Worm (Caenorhabditis elegans) whole organism, late embryonic: ENCODE data around the gene F54B11.11.
A peak's percentile ranks its signal among the peaks of the same experiment; 100 is the strongest.

Experiments
- C08G9.2 ChIP-seq: sonication (generic microtip); optimal IDR thresholded peaks from 2 replicates; lab custom pipeline; 2016; ENCODE audit warnings: mild to moderate bottlenecking, missing genetic modification characterization, moderate library complexity, missing compliant biosample characterization
- C38D4.7 ChIP-seq: fragments of 200-800 bp; sonication (Bioruptor generic); optimal IDR thresholded peaks from 2 replicates; lab custom pipeline; 2018; ENCODE audit warnings: mild to moderate bottlenecking, missing genetic modification characterization, moderate library complexity, missing compliant biosample characterization
- F13H6.1 ChIP-seq: sonication (generic microtip); optimal IDR thresholded peaks from 2 replicates; lab custom pipeline; 2016; ENCODE audit warnings: missing genetic modification characterization, missing compliant biosample characterization
- K02D7.2 ChIP-seq: sonication (generic microtip); optimal IDR thresholded peaks from 2 replicates; lab custom pipeline; 2017; ENCODE audit warnings: mild to moderate bottlenecking, missing genetic modification characterization, missing compliant biosample characterization
- ceh-14 ChIP-seq: sonication (generic microtip); optimal IDR thresholded peaks from 2 replicates; lab custom pipeline; 2016; ENCODE audit warnings: missing genotype, missing genetic modification characterization, missing compliant biosample characterization
- ceh-18 ChIP-seq: sonication (generic microtip); optimal IDR thresholded peaks from 2 replicates; lab custom pipeline; 2016; ENCODE audit warnings: missing genetic modification characterization, missing compliant biosample characterization
- ceh-2 ChIP-seq: sonication (generic microtip); optimal IDR thresholded peaks from 2 replicates; lab custom pipeline; 2016; ENCODE audit warnings: missing genotype, missing genetic modification characterization, missing compliant biosample characterization
- ceh-22 ChIP-seq: sonication (generic microtip); optimal IDR thresholded peaks from 2 replicates; lab custom pipeline; 2017; ENCODE audit warnings: missing biosample characterization, missing genetic modification characterization
- ceh-24 ChIP-seq: sonication (generic microtip); optimal IDR thresholded peaks from 2 replicates; lab custom pipeline; 2016; ENCODE audit warnings: mild to moderate bottlenecking, missing genetic modification characterization, missing compliant biosample characterization
- ceh-9 ChIP-seq: sonication (generic microtip); optimal IDR thresholded peaks from 2 replicates; lab custom pipeline; 2016; ENCODE audit warnings: mild to moderate bottlenecking, missing genetic modification characterization, inconsistent platforms, missing compliant biosample characterization
- dmd-4 ChIP-seq: sonication (generic microtip); optimal IDR thresholded peaks from 2 replicates; lab custom pipeline; 2016; ENCODE audit warnings: borderline replicate concordance, missing genetic modification characterization, missing compliant biosample characterization
- elt-2 ChIP-seq: sonication (generic microtip); optimal IDR thresholded peaks from 2 replicates; lab custom pipeline; 2016; ENCODE audit warnings: missing genetic modification reagents, missing genetic modification characterization, missing compliant biosample characterization
- elt-4 ChIP-seq: sonication (generic microtip); optimal IDR thresholded peaks from 2 replicates; lab custom pipeline; 2016; ENCODE audit warnings: missing genetic modification characterization, missing compliant biosample characterization
- eyg-1 ChIP-seq: sonication (generic microtip); optimal IDR thresholded peaks from 2 replicates; lab custom pipeline; 2016; ENCODE audit warnings: missing genotype, missing genetic modification characterization, missing compliant biosample characterization
- gmeb-2 ChIP-seq: sonication (generic microtip); optimal IDR thresholded peaks from 2 replicates; lab custom pipeline; 2016; ENCODE audit warnings: missing genetic modification characterization, inconsistent platforms, missing compliant biosample characterization
- hlh-30 ChIP-seq: sonication (generic microtip); optimal IDR thresholded peaks from 2 replicates; lab custom pipeline; 2017; ENCODE audit warnings: antibody characterized with exemption, missing genetic modification characterization, missing compliant biosample characterization; ENCODE audit not compliant: insufficient read depth
- hlh-8 ChIP-seq: sonication (generic microtip); optimal IDR thresholded peaks from 2 replicates; lab custom pipeline; 2016; ENCODE audit warnings: missing genotype, missing genetic modification characterization, missing compliant biosample characterization
- lim-6 ChIP-seq: sonication (generic microtip); optimal IDR thresholded peaks from 2 replicates; lab custom pipeline; 2016; ENCODE audit warnings: missing genetic modification characterization, missing compliant biosample characterization
- lin-11 ChIP-seq: fragments of 200-800 bp; sonication (Bioruptor generic); optimal IDR thresholded peaks from 2 replicates; lab custom pipeline; 2018; ENCODE audit warnings: mild to moderate bottlenecking, missing genetic modification characterization, missing compliant biosample characterization
- nfya-1 ChIP-seq: sonication (generic microtip); optimal IDR thresholded peaks from 2 replicates; lab custom pipeline; 2017; ENCODE audit warnings: missing genetic modification characterization, mild to moderate bottlenecking, missing compliant biosample characterization, antibody characterized with exemption, moderate library complexity
- nhr-232 ChIP-seq: sonication (generic microtip); optimal IDR thresholded peaks from 2 replicates; lab custom pipeline; 2016; ENCODE audit warnings: missing genetic modification characterization, missing compliant biosample characterization
- pag-3 ChIP-seq: sonication (generic microtip); optimal IDR thresholded peaks from 2 replicates; lab custom pipeline; 2016; ENCODE audit warnings: missing compliant biosample characterization, missing genetic modification characterization, borderline replicate concordance
- pax-1 ChIP-seq: fragments of 150-350 bp; optimal IDR thresholded peaks from 2 replicates; lab custom pipeline; 2014; ENCODE audit warnings: missing biosample characterization, missing genetic modification characterization
- pqm-1 ChIP-seq: sonication (generic microtip); optimal IDR thresholded peaks from 2 replicates; lab custom pipeline; 2016; ENCODE audit warnings: missing genetic modification characterization, missing compliant biosample characterization
- pros-1 ChIP-seq: fragments of 150-350 bp; optimal IDR thresholded peaks from 2 replicates; lab custom pipeline; 2014; ENCODE audit warnings: missing biosample characterization, missing genetic modification reagents, missing genetic modification characterization
- ref-2 ChIP-seq: sonication (generic microtip); optimal IDR thresholded peaks from 2 replicates; lab custom pipeline; 2016; ENCODE audit warnings: missing genetic modification characterization, missing compliant biosample characterization
- sdc-2 ChIP-seq: sonication (generic microtip); optimal IDR thresholded peaks from 2 replicates; lab custom pipeline; 2016; ENCODE audit warnings: missing genotype, missing genetic modification characterization, missing compliant biosample characterization
- sox-2 ChIP-seq: fragments of 200-800 bp; sonication (Bioruptor generic); IDR thresholded peaks from 2 replicates; pipeline ENCODE4 v1.3.6; 2022; ENCODE audit warnings: missing genetic modification reagents, missing genetic modification characterization, missing compliant biosample characterization
- tbx-2 ChIP-seq: sonication (generic microtip); optimal IDR thresholded peaks from 2 replicates; lab custom pipeline; 2016; ENCODE audit warnings: missing genetic modification characterization, missing compliant biosample characterization
- ttx-3 ChIP-seq: sonication (generic microtip); optimal IDR thresholded peaks from 2 replicates; lab custom pipeline; 2016; ENCODE audit warnings: missing genetic modification reagents, missing genetic modification characterization, missing compliant biosample characterization
- unc-3 ChIP-seq, 2 experiments: fragments of 200-800 bp in 1 of 2; sonication (Bioruptor generic) in 1 of 2; sonication (generic microtip) in 1 of 2; conservative IDR thresholded peaks in 1 of 2; optimal IDR thresholded peaks in 1 of 2; 2 replicates each; pipeline versions ENCODE4 v1.3.6 to Lab custom; 2016 to 2022; ENCODE audit warnings: missing compliant biosample characterization in 2 of 2, missing genetic modification characterization in 2 of 2, missing genetic modification reagents in 1 of 2
- unc-42 ChIP-seq: sonication (generic microtip); optimal IDR thresholded peaks from 2 replicates; lab custom pipeline; 2016; ENCODE audit warnings: missing genotype, missing genetic modification characterization, missing compliant biosample characterization
- unc-86 ChIP-seq: sonication (generic microtip); optimal IDR thresholded peaks from 2 replicates; lab custom pipeline; 2016; ENCODE audit warnings: missing genetic modification characterization, missing compliant biosample characterization

F54B11.11 gene

ce11 chrX:13589735-13590134, 11.2 kb downstream of the F54B11.11 start, which contains the start of gene col-9:
Gene col-9 (plus strand): TSS chrX:13590035.
- TF ChIP-seq unc-42 (no peak), sox-2 (no peak), ref-2 (tag; lab: Kevin White, UChicago) (no peak), unc-86 (tag; lab: Kevin White, UChicago) (no peak), tbx-2 (tag; lab: Kevin White, UChicago) (no peak), ceh-14 (tag; lab: Kevin White, UChicago) (no peak), elt-2 (no peak), elt-4 (tag; lab: Kevin White, UChicago) (no peak), hlh-8 (no peak), ceh-22 (no peak), pros-1 (tag; lab: Kevin White, UChicago) (no peak), nhr-232 (no peak), F13H6.1 (no peak), ceh-2 (tag; lab: Kevin White, UChicago) (no peak), C08G9.2 (no peak)

ce11 chrX:13590688-13591087, 12.1 kb downstream of the F54B11.11 start:
- TF ChIP-seq pag-3 (tag; lab: Kevin White, UChicago) = peak; percentile 36
- TF ChIP-seq ceh-9 (tag; lab: Kevin White, UChicago) = no peak
- peak; percentile 41 for TF ChIP-seq C08G9.2
- no peak for TF ChIP-seq K02D7.2 (tag; lab: Kevin White, UChicago)

DNA sequence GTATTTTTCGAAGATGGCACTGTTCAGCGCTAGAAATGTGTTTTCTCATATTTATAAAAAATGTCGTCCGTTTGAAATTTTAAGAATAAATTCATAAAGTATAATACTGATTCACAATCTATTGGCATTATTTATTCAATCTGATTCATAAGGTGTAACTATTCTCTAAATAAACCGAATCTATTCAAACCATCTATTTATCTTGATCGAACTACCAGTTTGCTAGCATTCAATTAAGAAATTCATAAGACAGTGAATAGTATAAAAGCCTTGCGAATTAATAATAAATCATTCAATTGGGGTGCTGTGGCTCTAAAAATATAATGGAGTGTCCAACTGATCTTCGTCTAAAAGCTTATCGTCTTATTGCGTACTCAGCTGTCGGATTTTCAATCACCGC, 12.6 kb downstream of the F54B11.11 start, which contains the start of gene col-44:
col-44 (plus strand) TSS at position 301 of the 400 bp plus-strand sequence.
- TF ChIP-seq nfya-1 (tag; lab: Kevin White, UChicago) = no peak
- no peak for TF ChIP-seq gmeb-2 (tag; lab: Kevin White, UChicago)
- TF ChIP-seq dmd-4 (tag; lab: Kevin White, UChicago) = no peak
- no peak for TF ChIP-seq hlh-30 (tag; lab: Kevin White, UChicago)

DNA sequence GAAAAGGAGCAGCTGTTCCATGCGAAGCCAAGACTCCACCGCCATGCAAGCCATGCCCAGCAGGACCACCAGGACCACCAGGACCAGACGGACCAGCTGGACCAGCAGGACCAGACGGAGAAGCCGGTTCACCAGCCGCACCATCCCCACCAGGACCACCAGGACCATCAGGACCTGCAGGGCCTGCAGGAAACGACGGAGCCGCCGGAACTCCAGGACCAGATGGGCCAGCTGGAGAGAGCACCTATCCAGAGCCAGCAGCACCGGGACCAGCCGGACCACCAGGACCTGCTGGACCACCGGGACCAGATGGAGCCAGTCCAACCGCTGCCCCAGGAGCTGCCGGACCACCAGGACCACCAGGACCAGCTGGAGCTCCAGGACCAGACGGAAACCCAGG, 13.4 kb downstream of the F54B11.11 start:
- no peak for TF ChIP-seq ceh-18 (tag; lab: Kevin White, UChicago)
- no peak for TF ChIP-seq eyg-1 (tag; lab: Kevin White, UChicago)
- TF ChIP-seq ref-2 (tag; lab: Kevin White, UChicago) = no peak
- TF ChIP-seq unc-42 = no peak
- TF ChIP-seq sox-2 = no peak
- TF ChIP-seq pros-1 (tag; lab: Kevin White, UChicago) = no peak
- no peak for TF ChIP-seq ceh-2 (tag; lab: Kevin White, UChicago)
- TF ChIP-seq dmd-4 (tag; lab: Kevin White, UChicago) = no peak
- TF ChIP-seq C38D4.7 (GFP tag; lab: Kevin White, UChicago) = no peak
- no peak for TF ChIP-seq sdc-2 (tag; lab: Kevin White, UChicago)
- no peak for TF ChIP-seq unc-3 (GFP tag; conservative IDR thresholded peaks at IDR 0.05; lab: Robert Waterston, UW)
- TF ChIP-seq unc-3 (tag; optimal IDR thresholded peaks at IDR 0.05; lab: Kevin White, UChicago) = no peak
- no peak for TF ChIP-seq lim-6 (tag; lab: Kevin White, UChicago)
- no peak for TF ChIP-seq lin-11 (tag; lab: Kevin White, UChicago)
- no peak for TF ChIP-seq F13H6.1
- TF ChIP-seq ttx-3 (tag; lab: Kevin White, UChicago) = no peak
- no peak for TF ChIP-seq ceh-24 (tag; lab: Kevin White, UChicago)
- TF ChIP-seq hlh-8 = no peak
- no peak for TF ChIP-seq pqm-1 (tag; lab: Kevin White, UChicago)
- no peak for TF ChIP-seq pax-1 (tag; lab: Kevin White, UChicago)

DNA sequence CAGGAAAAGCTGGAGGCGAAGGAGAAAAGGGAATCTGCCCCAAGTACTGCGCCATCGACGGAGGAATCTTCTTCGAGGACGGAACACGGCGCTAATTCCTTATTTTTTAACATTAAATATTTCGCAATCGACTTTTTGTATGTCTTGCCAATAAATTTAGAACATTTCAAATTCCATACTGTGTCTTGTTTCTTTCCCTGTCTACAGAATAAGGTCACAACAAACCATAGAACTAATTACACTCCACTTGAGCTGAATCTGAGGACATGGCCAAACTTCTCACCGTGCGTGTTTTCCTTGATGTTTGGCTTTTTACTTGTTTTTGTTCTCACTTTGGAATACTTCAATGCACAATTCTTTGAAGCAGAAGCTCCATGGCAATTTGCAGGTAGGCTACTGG, 13.8 kb downstream of the F54B11.11 start, which contains the start of gene F54B11.4:
F54B11.4 (plus strand) TSS at position 301 of the 400 bp plus-strand sequence.
- no peak for TF ChIP-seq unc-42
